Fruit fly (Drosophila melanogaster) whole organism, larva: ENCODE measurements around the gene CG6726.

ENCODE experiments used
- noc ChIP-seq: fragments of 200-800 bp; sonication (Bioruptor generic); optimal IDR thresholded peaks from 3 replicates; lab custom pipeline; 2019; ENCODE audit warnings: missing biosample characterization, mild to moderate bottlenecking, missing genetic modification characterization, moderate library complexity

The CG6726 gene

dm6 chr3R:23091586-23092228, at the start of gene CG6726, which contains the start of gene CG17110:
CG6726 (plus strand) TSS chr3R:23091724.
CG17110 (plus strand) TSS chr3R:23091724.
- TF ChIP-seq noc (tag; lab: Kevin White, UChicago): peak; percentile 39

DNA sequence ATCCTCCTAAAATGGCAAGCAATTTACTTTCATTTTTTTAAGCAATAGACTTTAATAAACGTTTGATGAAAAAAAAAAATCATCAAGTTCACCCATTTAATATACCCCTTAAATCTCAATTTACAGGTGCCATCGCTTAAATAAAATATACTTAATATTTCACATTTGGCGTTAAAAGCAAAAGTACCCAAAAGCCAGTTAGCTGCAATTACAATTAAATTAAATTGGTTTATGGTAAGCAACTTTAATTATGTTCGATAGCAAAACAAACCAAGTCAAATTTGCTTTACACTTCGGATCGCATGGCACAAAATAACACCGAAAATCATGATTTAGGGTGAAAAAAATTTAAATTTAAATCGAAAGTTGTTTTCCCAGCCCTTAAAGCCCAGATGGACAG, 49.6 kb upstream of the CG6726 start, which contains the start of gene CG13838:
Gene CG13838, plus strand, starts transcription at position 301 of the 400 bp plus-strand sequence.
- TF ChIP-seq noc (tag; lab: Kevin White, UChicago): no peak

DNA sequence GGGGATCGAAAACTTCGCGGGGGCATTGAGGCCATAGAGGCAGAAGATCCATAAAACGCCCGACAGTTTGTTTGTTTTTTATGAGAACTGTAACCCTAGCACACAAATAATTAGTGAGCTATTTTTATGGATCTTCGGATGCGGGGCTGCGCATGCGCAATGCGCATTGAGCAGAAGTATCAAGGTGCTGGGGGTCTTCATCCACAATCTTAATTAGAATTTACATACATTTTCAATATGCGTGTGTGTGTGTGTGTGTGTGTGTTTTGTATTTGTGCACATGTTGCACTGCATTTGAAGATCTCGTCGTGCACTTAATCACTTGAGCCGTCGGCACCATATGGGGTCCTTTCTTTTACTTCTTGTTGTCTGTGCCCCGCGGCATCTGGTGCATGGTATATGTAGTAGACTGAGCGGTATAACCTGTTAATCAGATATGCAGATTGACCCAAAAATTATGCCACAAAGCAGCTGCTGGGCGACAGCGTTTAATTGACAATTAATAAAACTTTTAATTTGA, 48.7 kb upstream of the CG6726 start:
- no peak for TF ChIP-seq noc (tag; lab: Kevin White, UChicago)

- no peak for TF ChIP-seq noc (tag; lab: Kevin White, UChicago)
Observed at dm6 chr3R:23043690-23044089, 47.8 kb upstream of the CG6726 start, which contains the start of gene CG13837. CG13837 (plus strand) TSS chr3R:23043990.

- TF ChIP-seq noc (tag; lab: Kevin White, UChicago): peak; percentile 81
Observed at dm6 chr3R:23046529-23046943, 45.0 kb upstream of the CG6726 start.

- no peak for TF ChIP-seq noc (tag; lab: Kevin White, UChicago)
Observed at dm6 chr3R:23048089-23048689, 43.3 kb upstream of the CG6726 start, which contains the start of gene CG17121. CG17121 (minus strand) TSS chr3R:23048214.

DNA sequence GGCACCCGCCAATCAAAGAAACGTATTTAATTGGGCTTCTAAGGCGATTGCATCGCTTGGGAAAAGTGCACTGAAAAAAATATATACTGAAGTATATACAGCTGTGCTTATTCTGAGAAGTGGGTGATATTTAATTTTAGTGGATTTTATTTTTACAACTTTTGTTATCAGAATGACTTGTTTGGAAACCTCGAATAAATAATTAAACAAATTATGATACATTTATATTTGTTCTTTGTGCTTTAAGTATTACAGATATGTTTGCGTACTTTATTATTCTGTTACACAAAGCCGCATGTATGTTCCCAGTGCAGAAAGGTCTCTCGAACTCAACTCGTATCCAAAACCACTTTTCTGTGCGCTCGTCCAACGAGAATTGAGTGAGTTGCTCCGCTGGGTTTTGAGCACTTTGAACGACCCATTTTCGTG, 42.8 kb upstream of the CG6726 start:
- TF ChIP-seq noc (tag; lab: Kevin White, UChicago): peak; percentile 43

DNA sequence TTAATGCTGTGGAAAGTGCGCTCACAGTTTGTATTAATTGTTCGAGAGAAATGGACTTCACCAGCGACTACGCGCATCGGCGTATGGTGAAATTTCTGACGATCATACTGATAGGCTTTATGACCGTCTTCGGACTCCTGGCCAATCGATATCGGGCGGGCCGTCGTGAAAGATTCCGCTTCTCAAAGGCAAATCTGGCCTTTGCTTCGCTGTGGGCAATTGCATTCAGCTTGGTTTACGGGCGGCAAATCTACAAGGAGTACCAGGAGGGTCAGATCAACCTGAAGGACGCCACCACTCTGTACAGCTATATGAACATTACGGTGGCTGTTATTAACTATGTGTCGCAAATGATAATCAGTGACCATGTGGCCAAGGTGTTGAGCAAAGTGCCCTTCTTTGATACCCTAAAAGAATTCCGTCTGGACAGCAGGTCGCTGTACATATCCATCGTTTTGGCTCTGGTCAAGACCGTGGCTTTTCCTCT, 39.8 kb upstream of the CG6726 start, which contains the start of gene Gr94a:
Gene Gr94a, plus strand, starts transcription at position 51 of the 487 bp plus-strand sequence.
- TF ChIP-seq noc (tag; lab: Kevin White, UChicago): no peak

DNA sequence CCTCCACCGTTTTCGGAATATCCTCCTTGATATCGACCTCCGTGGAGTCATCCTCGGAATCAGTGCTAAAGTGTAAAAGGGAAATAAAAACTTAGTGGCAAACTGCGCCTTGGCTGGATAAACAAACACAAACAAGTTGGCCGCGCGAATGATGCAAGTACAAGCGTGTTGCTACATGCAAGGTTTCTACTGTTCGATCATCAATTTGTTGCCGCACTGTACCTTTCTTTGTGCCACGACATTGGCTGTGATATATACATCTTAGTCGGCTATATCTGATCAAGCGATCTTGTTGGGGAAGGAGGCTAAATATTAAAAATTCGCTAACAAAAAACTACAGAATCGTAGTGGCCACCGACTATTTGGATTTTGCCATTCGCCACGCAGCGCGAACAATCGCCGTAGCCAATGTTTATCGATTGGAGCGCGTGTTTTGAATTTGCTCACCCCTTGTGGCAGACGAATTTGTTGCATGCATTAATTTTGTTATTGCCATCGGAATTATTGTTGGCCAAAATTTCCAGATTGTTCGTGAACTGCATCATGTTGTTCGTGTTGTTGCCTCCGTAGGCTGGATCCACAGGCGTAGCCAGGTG, 38.3 kb upstream of the CG6726 start:
- no peak for TF ChIP-seq noc (tag; lab: Kevin White, UChicago)

DNA sequence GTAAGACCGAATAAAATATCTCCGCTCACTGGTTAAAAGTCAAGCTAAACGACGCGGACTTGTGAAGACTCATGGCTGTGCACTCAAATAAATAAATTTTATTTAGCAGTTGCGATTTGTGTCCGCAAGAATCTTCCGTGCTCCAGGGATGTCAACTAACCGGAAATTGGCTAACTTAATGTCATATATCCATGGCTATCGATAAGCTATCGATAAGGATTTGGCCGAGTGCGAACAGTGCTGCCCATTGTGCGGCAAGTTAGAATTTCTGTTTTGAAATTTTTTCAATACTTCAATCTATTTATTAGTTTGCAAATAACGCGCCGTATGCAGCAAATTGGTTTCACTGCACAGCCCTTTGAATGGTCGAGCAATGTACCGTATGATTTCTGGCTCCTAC, 37.6 kb upstream of the CG6726 start, which contains the start of gene p53:
Gene p53, minus strand, starts transcription at position 147 of the 400 bp plus-strand sequence.
- no peak for TF ChIP-seq noc (tag; lab: Kevin White, UChicago)

DNA sequence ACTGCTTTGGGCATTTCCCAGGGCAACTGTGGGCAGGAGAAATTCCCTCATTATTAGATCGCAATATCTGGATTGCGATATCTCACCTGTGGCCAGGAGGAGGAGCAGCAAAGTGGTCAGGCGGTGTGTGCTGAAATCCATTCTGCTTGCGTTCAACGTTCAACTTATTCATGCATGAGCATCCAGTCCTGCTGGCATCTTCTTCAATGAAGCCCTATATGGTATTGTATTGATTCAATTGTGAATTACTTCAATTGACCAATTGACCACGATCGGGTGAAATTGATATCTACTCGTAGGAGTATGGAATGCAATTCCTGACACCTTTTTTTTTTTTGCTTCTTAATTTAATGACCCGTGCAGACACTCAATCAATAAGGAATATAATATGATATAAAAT, 35.4 kb upstream of the CG6726 start:
- no peak for TF ChIP-seq noc (tag; lab: Kevin White, UChicago)

dm6 chr3R:23056753-23057152, 34.8 kb upstream of the CG6726 start:
- no peak for TF ChIP-seq noc (tag; lab: Kevin White, UChicago)

dm6 chr3R:23057390-23057789, 34.1 kb upstream of the CG6726 start:
- no peak for TF ChIP-seq noc (tag; lab: Kevin White, UChicago)

DNA sequence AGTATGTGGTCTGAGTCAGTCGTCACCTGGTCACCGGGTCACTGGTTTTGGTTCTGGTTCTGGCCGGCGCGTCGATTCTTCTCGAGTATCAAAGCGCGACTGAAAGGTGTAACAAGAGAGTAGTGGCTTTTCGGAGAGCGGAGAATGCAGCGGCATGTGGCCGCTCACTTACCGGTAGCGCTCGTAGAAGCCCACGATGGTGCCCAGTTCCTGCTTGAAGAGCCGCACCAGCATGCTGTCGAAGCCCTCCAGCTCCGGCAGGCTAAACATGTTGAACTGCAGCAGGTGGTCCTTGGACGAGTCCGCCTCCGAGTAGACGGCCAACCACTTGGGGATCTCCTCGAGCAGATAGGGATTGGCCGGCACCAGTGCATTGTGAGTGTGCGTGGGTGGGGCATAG, 32.7 kb upstream of the CG6726 start, which contains the start of gene Ctns:
Gene Ctns, minus strand, starts transcription at position 101 of the 400 bp plus-strand sequence.
- no peak for TF ChIP-seq noc (tag; lab: Kevin White, UChicago)

DNA sequence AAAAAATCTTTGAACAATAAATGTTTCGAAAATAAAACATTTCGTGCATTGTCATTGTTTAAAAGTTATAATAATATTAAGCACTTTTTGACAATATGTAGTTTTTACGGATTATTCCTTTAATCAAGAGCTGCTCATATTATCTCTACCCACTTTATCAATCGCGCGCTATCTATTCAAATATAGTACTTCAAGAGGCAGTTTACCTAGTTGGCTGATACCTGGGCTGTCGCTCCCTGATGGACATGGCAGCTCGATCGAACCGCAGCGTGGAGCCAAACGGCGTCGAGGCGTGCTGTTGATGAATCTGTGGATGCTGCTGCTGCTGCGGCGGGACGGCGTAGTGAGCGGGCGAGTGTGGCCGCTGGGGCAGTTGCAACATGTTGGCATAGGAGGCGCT, 31.4 kb upstream of the CG6726 start:
- TF ChIP-seq noc (tag; lab: Kevin White, UChicago): no peak

- peak; percentile 20 for TF ChIP-seq noc (tag; lab: Kevin White, UChicago)
Observed at dm6 chr3R:23061209-23061608, 30.3 kb upstream of the CG6726 start, which contains the start of the genes sav and Ublcp1. sav (minus strand) TSS chr3R:23061304. Ublcp1 (plus strand) TSS chr3R:23061493.
